Fruit fly (Drosophila melanogaster): ENCODE data around the gene ear.
A peak's percentile ranks its signal among the peaks of the same experiment; 100 is the strongest.

Gene ear

dm6 chr3R:15371833-15372232, 51.3 kb downstream of the ear start, which contains the start of the genes Ccm3 and CG6136 (continued):
- TF ChIP-seq Meics (GFP tag; optimal IDR thresholded peaks at IDR 0.05) (peak; percentile 45), pb (GFP tag; optimal IDR thresholded peaks at IDR 0.05) (peak; percentile 23), CG12744 (GFP tag; optimal IDR thresholded peaks at IDR 0.05) (no peak), zen (tag; optimal IDR thresholded peaks at IDR 0.05) (no peak), Dip2 (GFP tag; IDR thresholded peaks at IDR 0.05) (no peak), CG3995 (GFP tag; optimal IDR thresholded peaks at IDR 0.05) (peak; percentile 62), bbx (GFP tag; IDR thresholded peaks at IDR 0.05; ENCODE audit: partially characterized antibody) (peak; percentile 95), CG1529 (GFP tag; optimal IDR thresholded peaks at IDR 0.05) (no peak), CG12659 (GFP tag; optimal IDR thresholded peaks at IDR 0.05) (peak; percentile 69), Chrac-16 (GFP tag; optimal IDR thresholded peaks at IDR 0.05) (no peak), CG14710 (tag; optimal IDR thresholded peaks at IDR 0.05) (peak; percentile 38), CG10366 (GFP tag; IDR thresholded peaks at IDR 0.05) (peak; percentile 23; the same call in 1 of the 2 replicates), CG15514 (GFP tag; optimal IDR thresholded peaks at IDR 0.05) (peak; percentile 79), sd (tag; optimal IDR thresholded peaks at IDR 0.05) (no peak), h (optimal IDR thresholded peaks at IDR 0.05) (no peak), CG2889 (GFP tag; IDR thresholded peaks at IDR 0.05) (no peak), CG31224 (GFP tag; IDR thresholded peaks at IDR 0.05) (no peak), wdn (GFP tag; IDR thresholded peaks at IDR 0.05) (no peak; the same call in 1 of the 2 replicates), HLH4C (GFP tag; IDR thresholded peaks at IDR 0.05; ENCODE audit: partially characterized antibody) (peak; percentile 91), ash1 (GFP tag; optimal IDR thresholded peaks at IDR 0.05) (no peak), run (tag; optimal IDR thresholded peaks at IDR 0.05) (no peak), CG10209 (GFP tag; optimal IDR thresholded peaks at IDR 0.05) (no peak), pum (GFP tag; optimal IDR thresholded peaks at IDR 0.05) (no peak), CG17912 (GFP tag; optimal IDR thresholded peaks at IDR 0.05) (no peak), Aef1 (GFP tag; IDR thresholded peaks at IDR 0.05) (no peak), Stat92E (GFP tag; optimal IDR thresholded peaks at IDR 0.05) (no peak), CG9609 (GFP tag; optimal IDR thresholded peaks at IDR 0.05) (peak; percentile 15), Hmr (GFP tag; optimal IDR thresholded peaks at IDR 0.05) (peak; percentile 69), CG32532 (GFP tag; IDR thresholded peaks at IDR 0.05) (peak; percentile 62), CG6854 (GFP tag; optimal IDR thresholded peaks at IDR 0.05) (no peak), br (optimal IDR thresholded peaks at IDR 0.05) (no peak), MESR4 (GFP tag; optimal IDR thresholded peaks at IDR 0.05) (peak; percentile 86), CG8924 (tag; optimal IDR thresholded peaks at IDR 0.05) (peak; percentile 57), fd96Cb (tag; optimal IDR thresholded peaks at IDR 0.05) (no peak), CG1602 (GFP tag; optimal IDR thresholded peaks at IDR 0.05) (no peak), CG10565 (GFP tag; optimal IDR thresholded peaks at IDR 0.05) (no peak), knrl (GFP tag; IDR thresholded peaks at IDR 0.05; ENCODE audit: partially characterized antibody) (peak; percentile 89), sc (optimal IDR thresholded peaks at IDR 0.05) (no peak), sc (GFP tag; optimal IDR thresholded peaks at IDR 0.05) (no peak), ssp (GFP tag; IDR thresholded peaks at IDR 0.05) (no peak), yki (optimal IDR thresholded peaks at IDR 0.05) (no peak), CG3847 (GFP tag; IDR thresholded peaks at IDR 0.05) (peak; percentile 65), Hr39 (optimal IDR thresholded peaks at IDR 0.05) (peak; percentile 64), Eip74EF (GFP tag; optimal IDR thresholded peaks at IDR 0.05) (no peak), YL-1 (GFP tag; optimal IDR thresholded peaks at IDR 0.05) (peak; percentile 89), Drgx (GFP tag; IDR thresholded peaks at IDR 0.05) (0 out of 2 replicates have a peak, but pooled peaks have one; percentile 20), CG13296 (GFP tag; optimal IDR thresholded peaks at IDR 0.05) (peak; percentile 39), kah (GFP tag; optimal IDR thresholded peaks at IDR 0.05) (no peak), CG10431 (GFP tag; optimal IDR thresholded peaks at IDR 0.05) (no peak), cas (GFP tag; IDR thresholded peaks at IDR 0.05) (no peak), Hr3 (GFP tag; optimal IDR thresholded peaks at IDR 0.05) (peak; percentile 12), slbo (GFP tag; IDR thresholded peaks at IDR 0.05) (peak; percentile 56; the same call in 1 of the 2 replicates)
